Fruit fly (Drosophila melanogaster) Kc167 (cell line): Measurements from ENCODE around the gene sals.

Experiments
- Myc ChIP-seq: fragments of >200 bp; optimal IDR thresholded peaks from 2 replicates; lab custom pipeline; 2017; ENCODE audit warnings: missing external identifiers
- Sin3A ChIP-seq: fragments of >200 bp; optimal IDR thresholded peaks from 2 replicates; lab custom pipeline; 2018; ENCODE audit warnings: missing external identifiers
- h ChIP-seq: fragments of >200 bp; optimal IDR thresholded peaks from 3 replicates; lab custom pipeline; 2018; ENCODE audit warnings: missing external identifiers
- insv ChIP-seq: fragments of >200 bp; optimal IDR thresholded peaks from 3 replicates; lab custom pipeline; 2018; ENCODE audit warnings: missing external identifiers
- psq ChIP-seq: fragments of >200 bp; optimal IDR thresholded peaks from 2 replicates; lab custom pipeline; 2017; ENCODE audit warnings: missing external identifiers
- ttk ChIP-seq: sonication (Bioruptor generic); optimal IDR thresholded peaks from 2 replicates; lab custom pipeline; 2017; ENCODE audit warnings: missing external identifiers

sals gene

dm6 chr3R:11452041-11452440 is 450 bp upstream of the sals start:
- TF ChIP-seq Myc (lab: Kevin White, UChicago) (no peak), Sin3A (lab: Kevin White, UChicago) (no peak)

dm6 chr3R:11449688-11450087 is 1.9 kb downstream of the sals start:
- no peak for TF ChIP-seq Myc (lab: Kevin White, UChicago)
- no peak for TF ChIP-seq h
- no peak for TF ChIP-seq Sin3A (lab: Kevin White, UChicago)
- TF ChIP-seq insv (lab: Kevin White, UChicago): no peak
- no peak for TF ChIP-seq ttk
- no peak for TF ChIP-seq psq

dm6 chr3R:11441038-11441437 is 10.6 kb downstream of the sals start:
- TF ChIP-seq Sin3A (lab: Kevin White, UChicago): no peak
- no peak for TF ChIP-seq insv (lab: Kevin White, UChicago)
- no peak for TF ChIP-seq psq
- TF ChIP-seq h: no peak
- no peak for TF ChIP-seq ttk
- TF ChIP-seq Myc (lab: Kevin White, UChicago): no peak

- TF ChIP-seq ttk (no peak), Myc (lab: Kevin White, UChicago) (no peak)
These were observed 14.1 kb downstream of the sals start, which contains the start of gene CG17230 for dm6 chr3R:11437528-11437927. TSS of gene CG17230 (plus strand) at chr3R:11437785.

- TF ChIP-seq Myc (lab: Kevin White, UChicago): no peak
These were observed 15.9 kb downstream of the sals start, which contains the start of the genes Exd2 and CG5281 for dm6 chr3R:11435537-11436234. TSS of gene Exd2 (minus strand) at chr3R:11435703. TSS of gene CG5281 (plus strand) at chr3R:11435850.

- TF ChIP-seq h: no peak
- TF ChIP-seq insv (lab: Kevin White, UChicago): no peak
- TF ChIP-seq Myc (lab: Kevin White, UChicago): no peak
- no peak for TF ChIP-seq psq
- no peak for TF ChIP-seq ttk
- no peak for TF ChIP-seq Sin3A (lab: Kevin White, UChicago)
These were observed 20.1 kb downstream of the sals start, which contains the start of the genes RpL24-like and CG5276 for dm6 chr3R:11431395-11431977. TSS of gene RpL24-like (minus strand) at chr3R:11431582. TSS of gene CG5276 (plus strand) at chr3R:11431738.

dm6 chr3R:11430307-11430706 is 21.3 kb downstream of the sals start:
- TF ChIP-seq Sin3A (lab: Kevin White, UChicago) (no peak), ttk (no peak), h (no peak), Myc (lab: Kevin White, UChicago) (no peak), insv (lab: Kevin White, UChicago) (no peak), psq (no peak)

- no peak for TF ChIP-seq h
- no peak for TF ChIP-seq ttk
- TF ChIP-seq insv (lab: Kevin White, UChicago): no peak
- TF ChIP-seq Sin3A (lab: Kevin White, UChicago): no peak
- TF ChIP-seq psq: no peak
- no peak for TF ChIP-seq Myc (lab: Kevin White, UChicago)
These were observed 21.8 kb downstream of the sals start, which contains the start of gene Dtd for dm6 chr3R:11429814-11430213. TSS of gene Dtd (plus strand) at chr3R:11430061.

- no peak for TF ChIP-seq Sin3A (lab: Kevin White, UChicago)
These were observed 29.9 kb downstream of the sals start, which contains the start of the genes ninaG and Sptz for dm6 chr3R:11421643-11422122. TSS of gene ninaG (minus strand) at chr3R:11421693. TSS of gene Sptz (plus strand) at chr3R:11422092.

dm6 chr3R:11418568-11418967 is 33.0 kb downstream of the sals start, which contains the start of the genes bumpel and CG45676:
TSS of gene bumpel (minus strand) at chr3R:11418668.
TSS of gene CG45676 (plus strand) at chr3R:11418885.
- TF ChIP-seq psq (no peak), Sin3A (lab: Kevin White, UChicago) (no peak), Myc (lab: Kevin White, UChicago) (no peak), h (no peak), insv (lab: Kevin White, UChicago) (no peak), ttk (no peak)

- TF ChIP-seq insv (lab: Kevin White, UChicago) (no peak), ttk (no peak), h (no peak), Sin3A (lab: Kevin White, UChicago) (no peak), Myc (lab: Kevin White, UChicago) (no peak), psq (no peak)
These were observed 39.2 kb downstream of the sals start, which contains the start of gene Ipo9 for dm6 chr3R:11412371-11412770. TSS of gene Ipo9 (plus strand) at chr3R:11412522.

dm6 chr3R:11409667-11410137 is 41.9 kb downstream of the sals start, which contains the start of the genes mgr and Irbp:
TSS of gene mgr (minus strand) at chr3R:11409875.
TSS of gene Irbp (plus strand) at chr3R:11410047.
- TF ChIP-seq h (no peak), ttk (no peak), insv (lab: Kevin White, UChicago) (no peak), psq (no peak), Myc (lab: Kevin White, UChicago) (no peak), Sin3A (lab: Kevin White, UChicago) (no peak)

- TF ChIP-seq psq (no peak), Myc (lab: Kevin White, UChicago) (no peak), Sin3A (lab: Kevin White, UChicago) (no peak), ttk (no peak), h (no peak), insv (lab: Kevin White, UChicago) (no peak)
These were observed 43.9 kb downstream of the sals start, which contains the start of gene mRpL40 for dm6 chr3R:11407733-11408134. TSS of gene mRpL40 (plus strand) at chr3R:11407918.
